Fruit fly (Drosophila melanogaster) whole organism, pupa: ENCODE results near the gene nerfin-1.

Experiments
- CG10348 ChIP-seq: fragments of 200-800 bp; sonication (Bioruptor generic); IDR thresholded peaks from 2 replicates; pipeline ENCODE4 v1.3.6; 2022; ENCODE audit warnings: missing biosample characterization, missing genetic modification characterization
- CG12605 ChIP-seq: fragments of 200-800 bp; sonication (Bioruptor generic); IDR thresholded peaks from 2 replicates; pipeline ENCODE4 v1.3.6; 2022; ENCODE audit warnings: missing biosample characterization, missing genetic modification characterization
- CG13204 ChIP-seq: fragments of 200-800 bp; sonication (Bioruptor generic); optimal IDR thresholded peaks from 2 replicates; lab custom pipeline; 2018; ENCODE audit warnings: missing biosample characterization, mild to moderate bottlenecking, missing genetic modification characterization, moderate library complexity
- CG14655 ChIP-seq: fragments of 200-800 bp; sonication (Bioruptor generic); optimal IDR thresholded peaks from 3 replicates; lab custom pipeline; 2017; ENCODE audit warnings: mild to moderate bottlenecking, missing biosample characterization, missing genetic modification reagents, missing genetic modification characterization
- CG15710 ChIP-seq: fragments of 200-800 bp; sonication (Bioruptor generic); optimal IDR thresholded peaks from 2 replicates; lab custom pipeline; 2018; ENCODE audit warnings: missing biosample characterization, mild to moderate bottlenecking, missing genetic modification characterization, moderate library complexity
- CG17806 ChIP-seq: fragments of 200-800 bp; sonication (Bioruptor generic); optimal IDR thresholded peaks from 2 replicates; lab custom pipeline; 2018; ENCODE audit warnings: missing biosample characterization, mild to moderate bottlenecking, missing genetic modification characterization, moderate library complexity
- CG32121 ChIP-seq: fragments of 200-800 bp; sonication (Bioruptor generic); IDR thresholded peaks from 2 replicates; pipeline ENCODE4 v1.3.6; 2022; ENCODE audit warnings: missing biosample characterization, missing genetic modification characterization
- CG34367 ChIP-seq: fragments of 200-800 bp; sonication (Bioruptor generic); optimal IDR thresholded peaks from 2 replicates; lab custom pipeline; 2018; ENCODE audit warnings: missing biosample characterization, mild to moderate bottlenecking, missing genetic modification characterization
- CG4496 ChIP-seq: fragments of 200-800 bp; sonication (Bioruptor generic); IDR thresholded peaks from 3 replicates; pipeline ENCODE4 v1.3.6; 2022; ENCODE audit warnings: missing biosample characterization, missing genetic modification characterization
- CG8159 ChIP-seq: fragments of 200-800 bp; sonication (Bioruptor generic); optimal IDR thresholded peaks from 3 replicates; lab custom pipeline; 2018; ENCODE audit warnings: missing biosample characterization, mild to moderate bottlenecking, missing genetic modification characterization, moderate library complexity
- CG8301 ChIP-seq: fragments of 200-800 bp; sonication (Bioruptor generic); optimal IDR thresholded peaks from 2 replicates; lab custom pipeline; 2018; ENCODE audit warnings: missing biosample characterization, mild to moderate bottlenecking, missing genetic modification characterization
- CG9948 ChIP-seq: fragments of 200-800 bp; sonication (Bioruptor generic); optimal IDR thresholded peaks from 2 replicates; lab custom pipeline; 2018; ENCODE audit warnings: missing biosample characterization, mild to moderate bottlenecking, missing genetic modification characterization, moderate library complexity
- D1 ChIP-seq: fragments of 200-800 bp; sonication (Bioruptor generic); optimal IDR thresholded peaks from 2 replicates; lab custom pipeline; 2018; ENCODE audit warnings: missing biosample characterization, mild to moderate bottlenecking, missing genetic modification characterization, moderate library complexity
- EcR ChIP-seq: fragments of 200-800 bp; sonication (Bioruptor generic); optimal IDR thresholded peaks from 3 replicates; lab custom pipeline; 2019; ENCODE audit warnings: missing biosample characterization, missing genetic modification characterization, mild to moderate bottlenecking, moderate library complexity, missing genetic modification reagents
- Ets98B ChIP-seq: fragments of 200-800 bp; sonication (Bioruptor generic); IDR thresholded peaks from 2 replicates; pipeline ENCODE4 v1.3.6; 2022; ENCODE audit warnings: missing biosample characterization, missing genetic modification characterization
- Pif1A ChIP-seq: fragments of 200-800 bp; sonication (Bioruptor generic); optimal IDR thresholded peaks from 3 replicates; lab custom pipeline; 2016; ENCODE audit warnings: missing biosample characterization, missing genetic modification characterization
- Pif1B ChIP-seq: fragments of 200-800 bp; sonication (Bioruptor generic); optimal IDR thresholded peaks from 3 replicates; lab custom pipeline; 2016; ENCODE audit warnings: missing biosample characterization, missing genetic modification characterization
- Snoo ChIP-seq: fragments of 200-800 bp; sonication (Bioruptor generic); optimal IDR thresholded peaks from 3 replicates; lab custom pipeline; 2017; ENCODE audit warnings: missing biosample characterization, mild to moderate bottlenecking, missing genetic modification characterization, inconsistent platforms
- fd96Ca ChIP-seq: fragments of 200-800 bp; sonication (Bioruptor generic); IDR thresholded peaks from 3 replicates; pipeline ENCODE4 v1.3.6; 2022; ENCODE audit warnings: missing biosample characterization, missing genetic modification characterization
- gl ChIP-seq: fragments of 200-800 bp; sonication (Bioruptor generic); optimal IDR thresholded peaks from 2 replicates; lab custom pipeline; 2018; ENCODE audit warnings: missing biosample characterization, mild to moderate bottlenecking, missing genetic modification characterization
- rn ChIP-seq: fragments of 200-800 bp; sonication (Bioruptor generic); IDR thresholded peaks from 2 replicates; pipeline ENCODE4 v1.3.6; 2022; ENCODE audit warnings: missing biosample characterization, missing genetic modification characterization

Gene nerfin-1

DNA sequence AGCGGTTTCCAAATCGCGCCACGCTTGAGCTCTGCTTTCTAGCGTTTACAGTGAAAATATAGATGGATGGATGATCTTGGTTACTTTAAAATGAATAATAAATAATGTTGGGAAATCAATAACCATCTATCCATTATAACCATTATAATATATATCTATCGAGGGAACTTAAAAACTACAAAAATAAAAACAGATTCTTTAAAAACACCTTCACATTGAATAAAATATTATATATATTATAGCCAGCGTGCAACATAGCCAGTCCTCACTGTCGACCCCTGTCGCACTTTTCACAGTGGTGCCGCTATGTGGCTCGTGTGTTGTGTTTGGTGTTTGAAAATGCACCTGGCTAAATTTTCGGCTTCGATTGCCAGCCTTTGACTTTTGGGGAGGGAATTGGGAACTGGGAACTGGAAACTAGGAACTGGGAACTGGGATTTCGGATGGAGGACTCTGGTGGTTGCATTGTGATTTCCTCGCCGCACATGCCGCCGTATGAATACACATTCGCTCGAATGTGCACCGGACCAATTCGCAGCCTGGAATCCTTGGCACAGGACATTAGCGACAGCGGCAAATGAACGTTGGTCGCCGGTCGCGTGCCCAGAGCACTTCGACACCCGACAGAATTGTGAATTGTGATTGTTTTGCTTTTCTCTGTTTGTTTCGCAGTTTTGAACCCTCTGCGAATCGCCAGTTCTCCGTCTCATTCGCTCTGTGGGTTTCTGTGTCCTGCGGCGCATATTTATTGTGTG, 3.7 kb upstream of the nerfin-1 start:
- TF ChIP-seq EcR (no peak), CG14655 (no peak), CG15710 (tag; lab: Kevin White, UChicago) (peak; percentile 16), Snoo (peak; percentile 1), Ets98B (GFP tag; lab: Robert Waterston, UW) (no peak), CG8159 (peak; percentile 36), CG32121 (no peak), CG9948 (tag; lab: Kevin White, UChicago) (no peak), rn (GFP tag; lab: Robert Waterston, UW) (no peak)

DNA sequence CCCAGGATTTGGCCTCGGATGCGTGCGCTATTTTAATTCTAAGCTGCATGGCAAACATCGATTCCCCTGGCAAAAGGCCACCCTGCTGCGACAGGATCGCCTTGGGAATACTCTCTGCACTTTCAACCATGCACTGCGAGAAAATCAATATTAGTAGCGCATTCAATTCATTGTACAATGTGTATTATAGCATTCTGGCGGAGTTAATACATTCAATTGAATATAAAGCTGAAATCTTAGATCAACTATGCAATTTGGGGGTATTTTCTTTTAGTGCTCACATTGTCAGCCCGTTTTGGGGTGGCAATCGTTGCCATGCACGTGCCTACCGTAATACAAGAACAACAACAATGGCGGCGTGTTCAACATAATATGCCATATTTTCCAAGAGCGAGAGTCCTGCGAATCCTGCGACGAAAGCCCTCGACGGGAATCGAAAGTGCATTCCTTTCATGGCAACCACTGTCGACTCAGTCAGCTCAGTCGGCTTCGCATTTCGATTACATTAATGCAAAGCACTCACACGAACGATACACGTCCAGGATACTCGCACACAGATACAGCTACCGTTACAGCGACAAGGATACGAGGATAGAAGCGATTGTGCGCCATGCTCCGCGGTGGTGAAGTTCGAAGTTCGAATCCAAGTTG, 1.1 kb upstream of the nerfin-1 start:
- peak; percentile 34 for TF ChIP-seq CG9948 (tag; lab: Kevin White, UChicago)
- no peak for TF ChIP-seq CG10348 (GFP tag; lab: Robert Waterston, UW)
- peak; percentile 61 for TF ChIP-seq CG8159
- TF ChIP-seq CG34367, result peak; percentile 12
- peak; percentile 35 for TF ChIP-seq Snoo
- TF ChIP-seq CG17806, result peak; percentile 22
- no peak for TF ChIP-seq rn (GFP tag; lab: Robert Waterston, UW)
- peak; percentile 45 for TF ChIP-seq CG15710 (tag; lab: Kevin White, UChicago)
- TF ChIP-seq CG14655, result peak; percentile 6
- TF ChIP-seq CG8301 (tag; lab: Kevin White, UChicago), result no peak
- 0 out of 3 replicates have a peak, but pooled peaks have one; percentile 20 for TF ChIP-seq fd96Ca (GFP tag; lab: Robert Waterston, UW)
- TF ChIP-seq Pif1A, result peak; percentile 21
- no peak for TF ChIP-seq Pif1B (GFP tag; lab: Kevin White, UChicago)

DNA sequence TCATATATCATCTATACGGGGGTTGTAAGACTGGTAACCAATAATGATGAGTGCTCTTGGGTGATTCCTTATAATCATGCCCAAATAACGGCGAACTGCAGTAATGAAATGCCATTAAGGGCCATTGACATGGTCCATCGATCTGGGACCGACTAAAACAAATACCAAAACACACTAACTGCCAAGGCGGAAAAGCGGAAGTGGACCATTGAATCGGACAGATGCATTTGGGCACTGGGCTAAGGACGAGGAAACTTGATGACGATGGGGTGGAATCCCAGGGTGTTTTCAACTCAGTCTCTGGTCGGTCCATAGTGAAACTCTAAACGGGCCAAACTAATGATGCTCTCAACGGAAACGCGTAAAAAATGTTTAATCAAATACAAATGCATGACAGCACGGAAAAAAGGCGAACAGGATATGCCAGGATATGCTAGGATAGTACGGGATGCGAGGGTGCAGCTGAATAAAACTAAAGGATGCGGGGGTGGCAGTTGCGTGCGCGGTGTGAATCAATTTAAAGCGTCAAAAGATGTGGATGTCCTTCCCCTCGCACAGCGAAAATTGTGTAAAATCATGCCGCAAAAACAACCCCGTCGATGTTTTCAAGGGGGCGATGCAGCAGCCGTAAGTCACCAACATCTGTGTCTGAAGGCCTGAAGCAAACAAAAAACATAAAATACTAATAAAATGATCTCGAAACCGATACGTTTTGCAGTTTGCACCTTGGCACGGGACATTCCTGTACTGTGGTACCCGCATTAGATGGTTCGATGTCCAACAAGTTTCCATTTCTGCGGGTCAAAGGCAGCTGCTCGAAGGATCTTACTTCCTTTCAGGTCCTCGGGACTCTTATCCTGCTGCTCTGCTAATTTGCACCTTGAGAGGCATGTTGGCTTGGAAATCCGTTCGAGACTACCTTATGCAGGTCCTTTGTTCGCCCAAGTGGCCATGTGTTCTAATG, 3.8 kb downstream of the nerfin-1 start:
- no peak for TF ChIP-seq CG34367
- no peak for TF ChIP-seq CG14655
- TF ChIP-seq Pif1A, result no peak
- no peak for TF ChIP-seq EcR
- TF ChIP-seq CG17806, result no peak
- TF ChIP-seq CG15710 (tag; lab: Kevin White, UChicago), result no peak
- TF ChIP-seq CG4496 (GFP tag; lab: Robert Waterston, UW), result no peak
- TF ChIP-seq CG10348 (GFP tag; lab: Robert Waterston, UW), result no peak
- TF ChIP-seq CG9948 (tag; lab: Kevin White, UChicago), result no peak
- no peak for TF ChIP-seq D1 (tag; lab: Kevin White, UChicago)
- TF ChIP-seq Pif1B (GFP tag; lab: Kevin White, UChicago), result no peak
- no peak for TF ChIP-seq CG13204 (GFP tag; lab: Kevin White, UChicago)
- no peak for TF ChIP-seq CG8159
- TF ChIP-seq CG8301 (tag; lab: Kevin White, UChicago), result no peak
- no peak for TF ChIP-seq CG32121
- TF ChIP-seq rn (GFP tag; lab: Robert Waterston, UW), result no peak

DNA sequence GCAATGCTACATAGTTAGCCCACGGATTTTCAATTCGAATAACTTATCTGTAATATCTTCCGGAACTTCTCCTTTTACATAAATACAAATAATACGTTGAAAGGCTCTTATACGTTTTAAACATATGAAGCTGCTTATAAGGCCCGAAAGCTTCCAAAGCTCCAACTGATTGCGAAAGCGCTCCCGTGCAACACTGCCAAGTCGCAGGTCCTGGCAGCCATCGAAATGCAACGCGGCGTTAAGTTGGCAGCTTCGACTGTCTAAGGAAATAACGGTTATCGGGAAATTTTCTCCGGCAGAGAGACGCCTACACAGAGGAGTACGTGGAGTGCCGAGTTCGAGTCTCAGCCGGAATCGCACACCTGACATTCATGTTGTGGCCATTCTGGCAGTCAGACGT, 4.8 kb downstream of the nerfin-1 start, which contains the start of gene Glut1:
Gene Glut1 (plus strand): TSS at position 393 of the 400 bp plus-strand sequence.
- TF ChIP-seq rn (GFP tag; lab: Robert Waterston, UW) (no peak), Snoo (no peak), gl (tag; lab: Kevin White, UChicago) (no peak), CG13204 (GFP tag; lab: Kevin White, UChicago) (no peak), CG14655 (no peak), CG32121 (no peak), CG34367 (no peak), CG17806 (no peak), CG10348 (GFP tag; lab: Robert Waterston, UW) (no peak), CG12605 (GFP tag; lab: Robert Waterston, UW) (no peak)

DNA sequence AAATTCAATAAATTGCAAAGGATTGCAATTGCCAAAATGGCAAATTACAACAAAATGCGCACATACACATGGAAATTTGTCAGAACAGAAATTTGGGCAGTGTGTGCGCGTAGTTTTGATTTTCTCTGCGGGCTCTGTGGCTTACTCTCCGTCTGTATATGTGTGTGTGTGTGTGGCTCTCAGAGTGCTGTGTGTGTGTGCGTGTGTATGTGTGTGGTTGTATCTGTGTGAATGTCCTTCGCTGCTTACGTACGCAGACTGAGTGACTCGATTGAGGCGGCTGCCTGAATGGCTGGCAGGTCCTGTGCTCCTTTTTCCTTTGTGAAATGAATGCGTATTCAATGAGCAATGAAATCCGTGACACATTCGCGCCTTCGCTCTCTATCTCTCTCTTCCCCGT, 5.9 kb downstream of the nerfin-1 start:
- no peak for TF ChIP-seq CG14655
- TF ChIP-seq gl (tag; lab: Kevin White, UChicago), result no peak
- no peak for TF ChIP-seq CG8159
- no peak for TF ChIP-seq CG13204 (GFP tag; lab: Kevin White, UChicago)
- no peak for TF ChIP-seq EcR
- no peak for TF ChIP-seq D1 (tag; lab: Kevin White, UChicago)
- TF ChIP-seq CG17806, result no peak

DNA sequence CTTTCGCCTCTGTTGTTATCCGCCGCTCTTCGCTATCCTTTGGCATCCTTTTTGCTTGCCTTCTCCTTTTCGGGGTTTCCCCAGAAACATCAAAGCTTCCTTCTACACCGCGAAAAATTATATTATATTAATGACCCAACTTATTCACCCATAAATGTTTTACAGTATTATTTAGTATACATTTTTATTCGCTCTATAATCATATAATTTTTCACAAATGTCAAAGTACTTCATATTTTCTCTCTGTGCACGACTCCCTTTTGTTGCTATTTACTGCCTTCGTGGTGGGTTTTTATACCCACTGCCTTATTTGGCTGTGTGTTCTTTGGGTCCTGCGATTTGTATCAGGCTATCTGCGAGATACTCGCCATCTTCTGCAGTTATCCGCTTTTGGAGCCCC, 8.3 kb downstream of the nerfin-1 start:
- TF ChIP-seq Pif1A (no peak), CG17806 (no peak), rn (GFP tag; lab: Robert Waterston, UW) (no peak), Snoo (no peak), CG8301 (tag; lab: Kevin White, UChicago) (no peak), CG8159 (no peak), CG12605 (GFP tag; lab: Robert Waterston, UW) (no peak), CG4496 (GFP tag; lab: Robert Waterston, UW) (no peak), CG15710 (tag; lab: Kevin White, UChicago) (no peak), CG34367 (no peak), gl (tag; lab: Kevin White, UChicago) (no peak), fd96Ca (GFP tag; lab: Robert Waterston, UW) (no peak)
